Fruit fly (Drosophila melanogaster): ENCODE data around the gene CG4669.
A peak's percentile ranks its signal among the peaks of the same experiment; 100 is the strongest.

Gene CG4669

DNA sequence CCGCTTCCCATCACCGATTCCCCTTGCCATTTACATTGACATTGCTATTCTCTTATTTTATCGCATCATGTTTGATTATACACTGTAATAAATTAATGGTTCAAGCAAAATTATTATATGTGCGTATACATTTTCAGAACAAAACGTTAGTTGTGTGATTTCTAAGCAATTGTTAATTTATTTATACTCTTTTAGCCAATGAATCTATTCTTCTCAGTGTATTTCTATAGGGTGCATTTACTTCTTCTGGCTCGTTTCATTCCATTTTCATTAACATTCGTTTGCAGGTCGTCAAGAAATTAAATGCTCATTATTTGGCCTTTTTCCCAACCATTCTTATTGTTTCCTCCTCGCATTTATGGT is 46.7 kb upstream of the CG4669 start (continued):
- TF ChIP-seq NK7.1 (GFP tag; optimal IDR thresholded peaks at IDR 0.05): no peak
- peak; percentile 27 for TF ChIP-seq CHES-1-like (GFP tag; optimal IDR thresholded peaks at IDR 0.05)
- no peak for TF ChIP-seq CG9797 (GFP tag; optimal IDR thresholded peaks at IDR 0.05)
- TF ChIP-seq Poxn (GFP tag; IDR thresholded peaks at IDR 0.05): no peak
- no peak for TF ChIP-seq CG6854 (GFP tag; optimal IDR thresholded peaks at IDR 0.05)
- no peak for TF ChIP-seq CG13894 (tag; optimal IDR thresholded peaks at IDR 0.05)
- peak; percentile 25; the same call in 1 of the 2 replicates for TF ChIP-seq sob (GFP tag; IDR thresholded peaks at IDR 0.05)
- no peak for TF ChIP-seq sc (optimal IDR thresholded peaks at IDR 0.05)
- peak; percentile 38 for TF ChIP-seq sc (GFP tag; optimal IDR thresholded peaks at IDR 0.05)
- no peak for TF ChIP-seq CG13287 (GFP tag; IDR thresholded peaks at IDR 0.05; ENCODE audit: partially characterized antibody)
- TF ChIP-seq CG13123 (GFP tag; optimal IDR thresholded peaks at IDR 0.05): peak; percentile 12
- TF ChIP-seq tll (GFP tag; optimal IDR thresholded peaks at IDR 0.05): no peak

- TF ChIP-seq ewg (GFP tag; optimal IDR thresholded peaks at IDR 0.05) (no peak), CG6765 (GFP tag; optimal IDR thresholded peaks at IDR 0.05) (no peak), eyg (GFP tag; optimal IDR thresholded peaks at IDR 0.05) (no peak), CG7786 (GFP tag; optimal IDR thresholded peaks at IDR 0.05) (peak; percentile 1), CG8281 (tag; optimal IDR thresholded peaks at IDR 0.05) (no peak), CG3726 (GFP tag; IDR thresholded peaks at IDR 0.05) (no peak), CG11398 (GFP tag; optimal IDR thresholded peaks at IDR 0.05) (no peak), hb (GFP tag; IDR thresholded peaks at IDR 0.05; ENCODE audit: partially characterized antibody) (no peak), gsb (GFP tag; IDR thresholded peaks at IDR 0.05) (no peak), CG8089 (GFP tag; optimal IDR thresholded peaks at IDR 0.05) (no peak), CG17829 (tag; optimal IDR thresholded peaks at IDR 0.05) (no peak), CG10267 (tag; optimal IDR thresholded peaks at IDR 0.05) (no peak), fru (optimal IDR thresholded peaks at IDR 0.05) (no peak), CG3407 (GFP tag; optimal IDR thresholded peaks at IDR 0.05) (no peak), HmgD (GFP tag; optimal IDR thresholded peaks at IDR 0.05) (no peak), Pdp1 (GFP tag; optimal IDR thresholded peaks at IDR 0.05) (no peak), caup (GFP tag; optimal IDR thresholded peaks at IDR 0.05; ENCODE audit: severe bottlenecking) (peak; percentile 40), Dad (GFP tag; optimal IDR thresholded peaks at IDR 0.05) (no peak), Sox102F (GFP tag; optimal IDR thresholded peaks at IDR 0.05) (peak; percentile 48), cwo (GFP tag; optimal IDR thresholded peaks at IDR 0.05) (no peak), Sry-δ (GFP tag; optimal IDR thresholded peaks at IDR 0.05) (no peak), wor (GFP tag; IDR thresholded peaks at IDR 0.05) (no peak), Ssrp (tag; optimal IDR thresholded peaks at IDR 0.05) (peak; percentile 2), amos (GFP tag; IDR thresholded peaks at IDR 0.05; ENCODE audit: partially characterized antibody) (no peak), Lpt (GFP tag; optimal IDR thresholded peaks at IDR 0.05) (no peak), CG15269 (tag; optimal IDR thresholded peaks at IDR 0.05) (no peak), CG4617 (GFP tag; optimal IDR thresholded peaks at IDR 0.05; ENCODE audit: borderline replicate concordance) (no peak), E2f1 (GFP tag; IDR thresholded peaks at IDR 0.05) (no peak), CG31441 (GFP tag; IDR thresholded peaks at IDR 0.05) (no peak), scrt (GFP tag; optimal IDR thresholded peaks at IDR 0.05) (peak; percentile 2), pum (GFP tag; optimal IDR thresholded peaks at IDR 0.05) (no peak), fd96Cb (tag; optimal IDR thresholded peaks at IDR 0.05) (no peak), Ets65A (GFP tag) (peak; percentile 89), usp (GFP tag; optimal IDR thresholded peaks at IDR 0.05) (no peak), luna (GFP tag; optimal IDR thresholded peaks at IDR 0.05) (no peak), CG8924 (tag; optimal IDR thresholded peaks at IDR 0.05) (peak; percentile 20), CG10959 (GFP tag; IDR thresholded peaks at IDR 0.05) (no peak), Poxn (GFP tag; IDR thresholded peaks at IDR 0.05) (no peak), Meics (GFP tag; optimal IDR thresholded peaks at IDR 0.05) (no peak), Chrac-16 (GFP tag; optimal IDR thresholded peaks at IDR 0.05) (no peak)
Observed at dm6 chr3L:5188402-5188801, 45.9 kb upstream of the CG4669 start.

All from whole organism, embryonic.